Worm (Caenorhabditis elegans) whole organism, L1 larva: ENCODE data around the gene C24D10.5.

Experiments
- irx-1 ChIP-seq: sonication (generic microtip); optimal IDR thresholded peaks from 2 replicates; lab custom pipeline; 2016; ENCODE audit warnings: missing genetic modification characterization, missing compliant biosample characterization
- jun-1 ChIP-seq: fragments of 150-350 bp; optimal IDR thresholded peaks from 2 replicates; lab custom pipeline; 2014; ENCODE audit warnings: missing biosample characterization, missing genetic modification reagents, missing genetic modification characterization
- pag-3 ChIP-seq: sonication (generic microtip); optimal IDR thresholded peaks from 2 replicates; lab custom pipeline; 2017; ENCODE audit warnings: missing genetic modification characterization, mild to moderate bottlenecking, missing compliant biosample characterization, antibody characterized with exemption, borderline replicate concordance; ENCODE audit not compliant: insufficient read depth
- unc-130 ChIP-seq: fragments of 150-350 bp; optimal IDR thresholded peaks from 2 replicates; lab custom pipeline; 2017; ENCODE audit warnings: missing biosample characterization, missing genetic modification characterization, inconsistent platforms
- unc-62 ChIP-seq: fragments of 150-350 bp; optimal IDR thresholded peaks from 2 replicates; lab custom pipeline; 2014; ENCODE audit warnings: missing biosample characterization, missing genetic modification reagents, missing genetic modification characterization

ce11 chrIV:5166030-5166429 lies 16.1 kb downstream of the C24D10.5 start, which contains the start of gene ptp-5.1:
- TF ChIP-seq jun-1 (tag; lab: Kevin White, UChicago) (no peak), unc-130 (tag; lab: Kevin White, UChicago) (no peak), irx-1 (tag; lab: Kevin White, UChicago) (no peak), unc-62 (GFP tag; lab: Kevin White, UChicago) (no peak), pag-3 (tag; lab: Kevin White, UChicago) (no peak)
